Worm (Caenorhabditis elegans) whole organism, late embryonic: Measurements from ENCODE around the gene cpg-2.

Source experiments
- C08G9.2 ChIP-seq: sonication (generic microtip); optimal IDR thresholded peaks from 2 replicates; lab custom pipeline; 2016; ENCODE audit warnings: mild to moderate bottlenecking, missing genetic modification characterization, moderate library complexity, missing compliant biosample characterization
- F13H6.1 ChIP-seq: sonication (generic microtip); optimal IDR thresholded peaks from 2 replicates; lab custom pipeline; 2016; ENCODE audit warnings: missing genetic modification characterization, missing compliant biosample characterization
- ceh-2 ChIP-seq: sonication (generic microtip); optimal IDR thresholded peaks from 2 replicates; lab custom pipeline; 2016; ENCODE audit warnings: missing genotype, missing genetic modification characterization, missing compliant biosample characterization
- ceh-30 ChIP-seq: fragments of 150-350 bp; optimal IDR thresholded peaks from 2 replicates; lab custom pipeline; 2014; ENCODE audit warnings: missing biosample characterization, missing genetic modification characterization
- ceh-31 ChIP-seq: sonication (generic microtip); optimal IDR thresholded peaks from 2 replicates; lab custom pipeline; 2016; ENCODE audit warnings: missing genetic modification characterization, missing compliant biosample characterization
- ceh-34 ChIP-seq: sonication (generic microtip); optimal IDR thresholded peaks from 2 replicates; lab custom pipeline; 2016; ENCODE audit warnings: mild to moderate bottlenecking, missing genetic modification characterization, missing compliant biosample characterization
- ceh-48 ChIP-seq: sonication (generic microtip); optimal IDR thresholded peaks from 2 replicates; lab custom pipeline; 2016; ENCODE audit warnings: missing genetic modification characterization, inconsistent platforms, missing compliant biosample characterization
- che-1 ChIP-seq: sonication (generic microtip); optimal IDR thresholded peaks from 2 replicates; lab custom pipeline; 2016; ENCODE audit warnings: mild to moderate bottlenecking, missing genetic modification characterization, missing compliant biosample characterization
- dve-1 ChIP-seq: sonication (generic microtip); optimal IDR thresholded peaks from 2 replicates; lab custom pipeline; 2017; ENCODE audit warnings: antibody characterized with exemption, mild to moderate bottlenecking, missing genetic modification characterization, missing compliant biosample characterization
- elt-4 ChIP-seq: sonication (generic microtip); optimal IDR thresholded peaks from 2 replicates; lab custom pipeline; 2016; ENCODE audit warnings: missing genetic modification characterization, missing compliant biosample characterization
- fax-1 ChIP-seq: sonication (generic microtip); optimal IDR thresholded peaks from 2 replicates; lab custom pipeline; 2016; ENCODE audit warnings: missing genotype, missing genetic modification characterization, missing compliant biosample characterization
- hlh-6 ChIP-seq: sonication (generic microtip); optimal IDR thresholded peaks from 2 replicates; lab custom pipeline; 2016; ENCODE audit warnings: missing genotype, missing genetic modification characterization, missing compliant biosample characterization
- hlh-8 ChIP-seq: sonication (generic microtip); optimal IDR thresholded peaks from 2 replicates; lab custom pipeline; 2016; ENCODE audit warnings: missing genotype, missing genetic modification characterization, missing compliant biosample characterization
- madf-2 ChIP-seq: sonication (generic microtip); optimal IDR thresholded peaks from 2 replicates; lab custom pipeline; 2017; ENCODE audit warnings: missing genetic modification characterization, missing compliant biosample characterization
- mec-3 ChIP-seq: sonication (generic microtip); optimal IDR thresholded peaks from 2 replicates; lab custom pipeline; 2016; ENCODE audit warnings: borderline replicate concordance, missing genetic modification characterization, missing compliant biosample characterization
- nfya-1 ChIP-seq: sonication (generic microtip); optimal IDR thresholded peaks from 2 replicates; lab custom pipeline; 2017; ENCODE audit warnings: missing genetic modification characterization, mild to moderate bottlenecking, missing compliant biosample characterization, antibody characterized with exemption, moderate library complexity
- npax-4 ChIP-seq: sonication (generic microtip); optimal IDR thresholded peaks from 2 replicates; lab custom pipeline; 2016; ENCODE audit warnings: missing genetic modification characterization, missing compliant biosample characterization
- odd-2 ChIP-seq: sonication (generic microtip); optimal IDR thresholded peaks from 2 replicates; lab custom pipeline; 2017; ENCODE audit warnings: antibody characterized with exemption, mild to moderate bottlenecking, missing genetic modification characterization, missing compliant biosample characterization
- pag-3 ChIP-seq: sonication (generic microtip); optimal IDR thresholded peaks from 2 replicates; lab custom pipeline; 2016; ENCODE audit warnings: missing compliant biosample characterization, missing genetic modification characterization, borderline replicate concordance
- pax-1 ChIP-seq: fragments of 150-350 bp; optimal IDR thresholded peaks from 2 replicates; lab custom pipeline; 2014; ENCODE audit warnings: missing biosample characterization, missing genetic modification characterization
- pqm-1 ChIP-seq: sonication (generic microtip); optimal IDR thresholded peaks from 2 replicates; lab custom pipeline; 2016; ENCODE audit warnings: missing genetic modification characterization, missing compliant biosample characterization
- sox-4 ChIP-seq: sonication (generic microtip); optimal IDR thresholded peaks from 2 replicates; lab custom pipeline; 2017; ENCODE audit warnings: mild to moderate bottlenecking, missing genetic modification characterization, inconsistent platforms, missing compliant biosample characterization
- syd-9 ChIP-seq: sonication (generic microtip); optimal IDR thresholded peaks from 2 replicates; lab custom pipeline; 2016; ENCODE audit warnings: mild to moderate bottlenecking, missing genetic modification characterization, moderate library complexity, missing compliant biosample characterization
- tbx-7 ChIP-seq: sonication (generic microtip); optimal IDR thresholded peaks from 2 replicates; lab custom pipeline; 2016; ENCODE audit warnings: missing genotype, missing genetic modification characterization, missing compliant biosample characterization
- ttx-3 ChIP-seq: sonication (generic microtip); optimal IDR thresholded peaks from 2 replicates; lab custom pipeline; 2016; ENCODE audit warnings: missing genetic modification reagents, missing genetic modification characterization, missing compliant biosample characterization
- unc-42 ChIP-seq: sonication (generic microtip); optimal IDR thresholded peaks from 2 replicates; lab custom pipeline; 2016; ENCODE audit warnings: missing genotype, missing genetic modification characterization, missing compliant biosample characterization
- unc-86 ChIP-seq: sonication (generic microtip); optimal IDR thresholded peaks from 2 replicates; lab custom pipeline; 2016; ENCODE audit warnings: missing genetic modification characterization, missing compliant biosample characterization
- zip-5 ChIP-seq: sonication (generic microtip); optimal IDR thresholded peaks from 2 replicates; lab custom pipeline; 2016; ENCODE audit warnings: missing genetic modification characterization, missing compliant biosample characterization

The cpg-2 gene

ce11 chrIII:7076386-7076785, 27.4 kb downstream of the cpg-2 start, which contains the start of gene ZK418.13:
Gene ZK418.13, minus strand, starts transcription at chrIII:7076486.
- no peak for TF ChIP-seq sox-4

ce11 chrIII:7073801-7074386, 29.9 kb downstream of the cpg-2 start, which contains the start of gene ZK418.5:
Gene ZK418.5, minus strand, starts transcription at chrIII:7073851.
- TF ChIP-seq ceh-48 (tag; lab: Kevin White, UChicago) (peak; percentile 2), pag-3 (tag; lab: Kevin White, UChicago) (no peak)

ce11 chrIII:7072452-7072851, 31.3 kb downstream of the cpg-2 start, which contains the start of gene lin-37:
Gene lin-37, minus strand, starts transcription at chrIII:7072552.
- TF ChIP-seq nfya-1 (tag; lab: Kevin White, UChicago) = no peak

- TF ChIP-seq che-1 = no peak
Measured at ce11 chrIII:7069981-7070380, 33.8 kb downstream of the cpg-2 start, which contains the start of gene tmem-17. Gene tmem-17, plus strand, starts transcription at chrIII:7070281.

ce11 chrIII:7068520-7069113, 35.2 kb downstream of the cpg-2 start, which contains the start of the genes ubc-18 and R01H2.8:
Gene ubc-18, minus strand, starts transcription at chrIII:7068570.
Gene R01H2.8, plus strand, starts transcription at chrIII:7069063.
- TF ChIP-seq F13H6.1 (tag; lab: Kevin White, UChicago) (no peak), ceh-30 (tag; lab: Kevin White, UChicago) (no peak), nfya-1 (tag; lab: Kevin White, UChicago) (peak; percentile 38), sox-4 (no peak), madf-2 (no peak), unc-86 (tag; lab: Kevin White, UChicago) (no peak)

ce11 chrIII:7067385-7067896, 36.3 kb downstream of the cpg-2 start, which contains the start of gene ger-1:
Gene ger-1, minus strand, starts transcription at chrIII:7067477.
- TF ChIP-seq madf-2 (no peak), npax-4 (tag; lab: Kevin White, UChicago) (no peak), dve-1 (tag; lab: Kevin White, UChicago) (no peak), odd-2 (no peak), syd-9 (tag; lab: Kevin White, UChicago) (no peak), hlh-8 (tag; lab: Kevin White, UChicago) (no peak), mec-3 (tag; lab: Kevin White, UChicago) (no peak), unc-86 (tag; lab: Kevin White, UChicago) (no peak), ttx-3 (tag; lab: Kevin White, UChicago) (no peak), zip-5 (tag; lab: Kevin White, UChicago) (no peak), tbx-7 (tag; lab: Kevin White, UChicago) (no peak), elt-4 (tag; lab: Kevin White, UChicago) (no peak), ceh-31 (tag; lab: Kevin White, UChicago) (no peak), hlh-6 (tag; lab: Kevin White, UChicago) (no peak), pax-1 (tag; lab: Kevin White, UChicago) (no peak), ceh-30 (tag; lab: Kevin White, UChicago) (no peak), ceh-34 (tag; lab: Kevin White, UChicago) (no peak), fax-1 (tag; lab: Kevin White, UChicago) (no peak)

ce11 chrIII:7064185-7064584, 39.6 kb downstream of the cpg-2 start, which contains the start of gene R01H2.4:
Gene R01H2.4, minus strand, starts transcription at chrIII:7064285.
- TF ChIP-seq unc-42 (tag; lab: Kevin White, UChicago) = no peak
- TF ChIP-seq madf-2 = no peak
- no peak for TF ChIP-seq C08G9.2 (tag; lab: Kevin White, UChicago)
- TF ChIP-seq zip-5 (tag; lab: Kevin White, UChicago) = no peak
- no peak for TF ChIP-seq pqm-1 (tag; lab: Kevin White, UChicago)
- no peak for TF ChIP-seq ceh-2
- TF ChIP-seq odd-2 = no peak
